Worm (Caenorhabditis elegans): ENCODE results near the gene comt-2.

ce11 chrV:16535172-16535571, 40.9 kb upstream of the comt-2 start, which contains the start of gene Y32B12B.8:
- TF ChIP-seq nhr-237 (tag; optimal IDR thresholded peaks at IDR 0.05) = no peak
- no peak for TF ChIP-seq unc-62 (GFP tag; optimal IDR thresholded peaks at IDR 0.05)
- TF ChIP-seq nhr-76 (tag; optimal IDR thresholded peaks at IDR 0.05) = no peak
- TF ChIP-seq ceh-43 (GFP tag; optimal IDR thresholded peaks at IDR 0.05) = no peak
- TF ChIP-seq cnd-1 (tag; optimal IDR thresholded peaks at IDR 0.05) = no peak
- no peak for TF ChIP-seq lsy-2 (tag; optimal IDR thresholded peaks at IDR 0.05)
- no peak for TF ChIP-seq mep-1 (tag; optimal IDR thresholded peaks at IDR 0.05)
- no peak for TF ChIP-seq elt-3 (tag; optimal IDR thresholded peaks at IDR 0.05)
- TF ChIP-seq nhr-2 (tag; optimal IDR thresholded peaks at IDR 0.05) = no peak

All from whole organism, mixed stage, embryonic.